Worm (Caenorhabditis elegans): Measurements from ENCODE around the gene fbxa-62.

ce11 chrIII:2205155-2205554 is 22.4 kb upstream of the fbxa-62 start:
- TF ChIP-seq ceh-79 (tag; optimal IDR thresholded peaks at IDR 0.05) (no peak), ets-4 (GFP tag; optimal IDR thresholded peaks at IDR 0.05) (no peak), unc-62 (GFP tag; optimal IDR thresholded peaks at IDR 0.05) (no peak), F55B11.4 (tag; optimal IDR thresholded peaks at IDR 0.05; ENCODE audit: borderline replicate concordance, insufficient read depth) (no peak), dpl-1 (GFP tag; optimal IDR thresholded peaks at IDR 0.05) (no peak), lir-1 (GFP tag; conservative IDR thresholded peaks at IDR 0.05) (no peak), Y67H2A.10 (GFP tag; conservative IDR thresholded peaks at IDR 0.05) (no peak), Y79H2A.3 (GFP tag; conservative IDR thresholded peaks at IDR 0.05) (no peak), snpc-4 (GFP tag; optimal IDR thresholded peaks at IDR 0.05) (no peak), snpc-4 (tag; optimal IDR thresholded peaks at IDR 0.05) (no peak), let-526 (GFP tag; IDR thresholded peaks at IDR 0.05) (no peak), lin-35 (GFP tag; optimal IDR thresholded peaks at IDR 0.05) (no peak), let-607 (tag; optimal IDR thresholded peaks at IDR 0.05) (no peak)

Data from whole organism, young adult.